Worm (Caenorhabditis elegans) whole organism, L2 larva: Measurements from ENCODE around the gene C05B5.8.

Experiments used
- R02D3.7 ChIP-seq: fragments of 150-350 bp; optimal IDR thresholded peaks from 2 replicates; lab custom pipeline; 2014; ENCODE audit warnings: missing biosample characterization, missing genetic modification characterization
- Y55F3AM.14 ChIP-seq: fragments of 200-800 bp; sonication (Bioruptor generic); optimal IDR thresholded peaks from 2 replicates; lab custom pipeline; 2018; ENCODE audit warnings: mild to moderate bottlenecking, missing genetic modification characterization, missing compliant biosample characterization
- ZK546.5 ChIP-seq: sonication (generic microtip); optimal IDR thresholded peaks from 2 replicates; lab custom pipeline; 2017; ENCODE audit warnings: missing biosample characterization, missing genetic modification characterization
- alr-1 ChIP-seq: fragments of 150-350 bp; optimal IDR thresholded peaks from 2 replicates; lab custom pipeline; 2014; ENCODE audit warnings: missing biosample characterization, missing genetic modification characterization
- aly-2 ChIP-seq: fragments of 150-350 bp; optimal IDR thresholded peaks from 2 replicates; lab custom pipeline; 2014; ENCODE audit warnings: missing biosample characterization, missing genetic modification characterization
- blmp-1 ChIP-seq: sonication (generic microtip); optimal IDR thresholded peaks from 2 replicates; lab custom pipeline; 2017; ENCODE audit warnings: missing genetic modification characterization, mild to moderate bottlenecking, missing compliant biosample characterization, antibody characterized with exemption, moderate library complexity; ENCODE audit not compliant: insufficient read depth
- ceh-82 ChIP-seq: fragments of 150-350 bp; optimal IDR thresholded peaks from 2 replicates; lab custom pipeline; 2014; ENCODE audit warnings: missing biosample characterization, missing genetic modification characterization
- crh-2 ChIP-seq: sonication (generic microtip); optimal IDR thresholded peaks from 2 replicates; lab custom pipeline; 2017; ENCODE audit warnings: missing biosample characterization, missing genetic modification characterization
- egl-27 ChIP-seq: sonication (generic microtip); optimal IDR thresholded peaks from 3 replicates; lab custom pipeline; 2017; ENCODE audit warnings: missing biosample characterization, missing genetic modification reagents, missing genetic modification characterization
- elt-1 ChIP-seq: fragments of 150-350 bp; optimal IDR thresholded peaks from 2 replicates; lab custom pipeline; 2014; ENCODE audit warnings: missing biosample characterization, missing genetic modification characterization
- elt-3 ChIP-seq: sonication (generic microtip); optimal IDR thresholded peaks from 2 replicates; lab custom pipeline; 2017; ENCODE audit warnings: missing biosample characterization, missing genetic modification characterization
- fos-1 ChIP-seq: fragments of 150-350 bp; optimal IDR thresholded peaks from 2 replicates; lab custom pipeline; 2014; ENCODE audit warnings: missing biosample characterization, missing genetic modification characterization
- gmeb-1 ChIP-seq: fragments of 150-350 bp; optimal IDR thresholded peaks from 2 replicates; lab custom pipeline; 2014; ENCODE audit warnings: missing biosample characterization, missing genetic modification characterization
- lin-39 ChIP-seq: fragments of 150-350 bp; optimal IDR thresholded peaks from 2 replicates; lab custom pipeline; 2014; ENCODE audit warnings: missing biosample characterization, missing genetic modification reagents, missing genetic modification characterization
- lsy-2 ChIP-seq, 2 experiments: fragments of 150-350 bp in 1 of 2; sonication (generic microtip) in 1 of 2; optimal IDR thresholded peaks; 2 replicates each; lab custom pipeline; 2014 to 2017; ENCODE audit warnings: missing biosample characterization in 2 of 2, missing genetic modification characterization in 2 of 2
- mab-5 ChIP-seq: fragments of 150-350 bp; optimal IDR thresholded peaks from 2 replicates; lab custom pipeline; 2014; ENCODE audit warnings: missing biosample characterization, missing genetic modification characterization
- mbf-1 ChIP-seq: sonication (generic microtip); optimal IDR thresholded peaks from 2 replicates; lab custom pipeline; 2017; ENCODE audit warnings: missing biosample characterization, missing genetic modification characterization
- mdl-1 ChIP-seq, 2 experiments: fragments of 150-350 bp in 1 of 2; sonication (generic microtip) in 1 of 2; optimal IDR thresholded peaks; 2 replicates each; lab custom pipeline; 2017; ENCODE audit warnings: missing biosample characterization in 2 of 2, missing genetic modification characterization in 2 of 2
- nhr-10 ChIP-seq: sonication (generic microtip); optimal IDR thresholded peaks from 2 replicates; lab custom pipeline; 2017; ENCODE audit warnings: missing biosample characterization, missing genetic modification characterization
- nhr-21 ChIP-seq: fragments of 150-350 bp; optimal IDR thresholded peaks from 2 replicates; lab custom pipeline; 2014; ENCODE audit warnings: missing biosample characterization, missing genetic modification characterization
- nhr-237 ChIP-seq: fragments of 150-350 bp; optimal IDR thresholded peaks from 2 replicates; lab custom pipeline; 2014; ENCODE audit warnings: missing biosample characterization, missing genetic modification characterization
- nhr-6 ChIP-seq: fragments of 150-350 bp; optimal IDR thresholded peaks from 2 replicates; lab custom pipeline; 2014; ENCODE audit warnings: missing biosample characterization, missing genetic modification characterization
- nhr-77 ChIP-seq: fragments of 150-350 bp; optimal IDR thresholded peaks from 2 replicates; lab custom pipeline; 2014; ENCODE audit warnings: missing biosample characterization, missing genetic modification characterization
- peb-1 ChIP-seq: fragments of 150-350 bp; optimal IDR thresholded peaks from 2 replicates; lab custom pipeline; 2014; ENCODE audit warnings: missing biosample characterization, missing genetic modification characterization
- sem-4 ChIP-seq: fragments of 150-350 bp; optimal IDR thresholded peaks from 2 replicates; lab custom pipeline; 2014; ENCODE audit warnings: missing biosample characterization, missing genetic modification reagents, missing genetic modification characterization
- skn-1 ChIP-seq: sonication (generic microtip); optimal IDR thresholded peaks from 2 replicates; lab custom pipeline; 2017; ENCODE audit warnings: missing biosample characterization, missing genetic modification characterization
- sma-3 ChIP-seq: sonication (generic microtip); optimal IDR thresholded peaks from 2 replicates; lab custom pipeline; 2016; ENCODE audit warnings: missing genetic modification reagents, missing genetic modification characterization, missing compliant biosample characterization
- sma-9 ChIP-seq, 2 experiments: fragments of 150-350 bp in 1 of 2; sonication (generic microtip) in 1 of 2; optimal IDR thresholded peaks; 2 replicates each; lab custom pipeline; 2014 to 2016; ENCODE audit warnings: missing genetic modification characterization in 2 of 2, mild to moderate bottlenecking in 1 of 2, missing biosample characterization in 1 of 2, missing compliant biosample characterization in 1 of 2, missing genetic modification reagents in 1 of 2, moderate library complexity in 1 of 2
- unc-39 ChIP-seq: fragments of 150-350 bp; optimal IDR thresholded peaks from 2 replicates; lab custom pipeline; 2014; ENCODE audit warnings: missing biosample characterization, missing genetic modification characterization
- unc-55 ChIP-seq: fragments of 150-350 bp; sonication (generic microtip); optimal IDR thresholded peaks from 3 replicates; lab custom pipeline; 2014; ENCODE audit warnings: missing biosample characterization, missing genetic modification reagents, missing genetic modification characterization
- unc-62 ChIP-seq: fragments of 150-350 bp; optimal IDR thresholded peaks from 2 replicates; lab custom pipeline; 2014; ENCODE audit warnings: missing biosample characterization, missing genetic modification reagents, missing genetic modification characterization
- zag-1 ChIP-seq: fragments of 150-350 bp; optimal IDR thresholded peaks from 2 replicates; lab custom pipeline; 2014; ENCODE audit warnings: missing biosample characterization, missing genetic modification characterization
- ztf-1 ChIP-seq: fragments of 200-800 bp; sonication (Bioruptor generic); conservative IDR thresholded peaks from 2 replicates; pipeline ENCODE4 v1.3.6; 2022; ENCODE audit warnings: missing genetic modification characterization, missing compliant biosample characterization
- ztf-11 ChIP-seq: sonication (generic microtip); optimal IDR thresholded peaks from 2 replicates; lab custom pipeline; 2017; ENCODE audit warnings: missing biosample characterization, missing genetic modification characterization
- ztf-4 ChIP-seq: fragments of 150-350 bp; optimal IDR thresholded peaks from 2 replicates; lab custom pipeline; 2014; ENCODE audit warnings: missing biosample characterization, missing genetic modification characterization

The C05B5.8 gene

ce11 chrIII:10001060-10001459 lies 5.5 kb downstream of the C05B5.8 start, which contains the start of gene C05B5.5:
C05B5.5 (plus strand) TSS chrIII:10001360.
- peak; percentile 31 for TF ChIP-seq fos-1 (tag; lab: Kevin White, UChicago)
- no peak for TF ChIP-seq peb-1 (tag; lab: Kevin White, UChicago)

DNA sequence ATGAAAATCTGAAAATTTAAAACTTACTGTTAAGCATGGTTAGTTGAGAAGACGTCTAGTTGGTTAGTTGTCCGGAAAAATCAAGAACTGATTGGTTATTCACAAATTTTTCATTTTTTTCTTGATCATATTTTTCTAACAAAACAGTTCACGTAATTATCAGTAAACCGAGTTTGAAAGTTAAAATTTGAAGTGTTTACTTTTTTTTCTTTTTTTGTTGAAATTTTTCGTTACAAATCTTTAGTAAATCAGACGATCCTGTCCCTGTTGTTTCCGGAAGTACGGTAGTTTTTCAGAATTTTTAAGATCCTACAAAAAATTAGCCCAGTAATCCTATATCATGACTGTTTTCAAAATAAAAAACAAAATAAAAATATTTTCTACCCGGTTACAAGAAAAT lies 6.2 kb downstream of the C05B5.8 start, which contains the start of gene C05B5.2:
C05B5.2 (minus strand) TSS at position 101 of the 400 bp plus-strand sequence.
- TF ChIP-seq fos-1 (tag; lab: Kevin White, UChicago) (no peak), mab-5 (no peak), mbf-1 (tag; lab: Kevin White, UChicago) (no peak), egl-27 (tag; lab: Kevin White, UChicago) (no peak), sma-3 (GFP tag; lab: Kevin White, UChicago) (no peak), ztf-4 (tag; lab: Kevin White, UChicago) (no peak), nhr-77 (tag; lab: Kevin White, UChicago) (no peak), ztf-11 (tag; lab: Kevin White, UChicago) (no peak), mdl-1 (tag; optimal IDR thresholded peaks at IDR 0.05; lab: Kevin White, UChicago) (no peak), peb-1 (tag; lab: Kevin White, UChicago) (no peak), crh-2 (tag; lab: Kevin White, UChicago) (no peak), nhr-6 (no peak), ZK546.5 (no peak), gmeb-1 (tag; lab: Kevin White, UChicago) (no peak), elt-1 (no peak), alr-1 (tag; lab: Kevin White, UChicago) (no peak), nhr-21 (tag; lab: Kevin White, UChicago) (no peak), elt-3 (tag; lab: Kevin White, UChicago) (no peak)

ce11 chrIII:9999235-9999634 lies 7.3 kb downstream of the C05B5.8 start, which contains the start of gene C05B5.17:
C05B5.17 (minus strand) TSS chrIII:9999335.
- TF ChIP-seq aly-2 (tag; lab: Kevin White, UChicago) (no peak), ztf-4 (tag; lab: Kevin White, UChicago) (no peak), sma-9 (GFP tag; optimal IDR thresholded peaks at IDR 0.05; lab: Kevin White, UChicago) (no peak), sma-9 (tag; optimal IDR thresholded peaks at IDR 0.05; lab: Kevin White, UChicago) (no peak), mab-5 (no peak), lin-39 (no peak), lsy-2 (tag; optimal IDR thresholded peaks at IDR 0.05; lab: Kevin White, UChicago) (no peak), elt-3 (tag; lab: Kevin White, UChicago) (no peak), zag-1 (no peak), nhr-237 (tag; lab: Kevin White, UChicago) (no peak), sma-3 (GFP tag; lab: Kevin White, UChicago) (no peak), R02D3.7 (tag; lab: Kevin White, UChicago) (no peak), unc-55 (GFP tag; lab: Kevin White, UChicago) (no peak), ztf-11 (tag; lab: Kevin White, UChicago) (no peak), unc-39 (tag; lab: Kevin White, UChicago) (no peak)
- TF ChIP-seq, all 48 proteins: peak for 0

DNA sequence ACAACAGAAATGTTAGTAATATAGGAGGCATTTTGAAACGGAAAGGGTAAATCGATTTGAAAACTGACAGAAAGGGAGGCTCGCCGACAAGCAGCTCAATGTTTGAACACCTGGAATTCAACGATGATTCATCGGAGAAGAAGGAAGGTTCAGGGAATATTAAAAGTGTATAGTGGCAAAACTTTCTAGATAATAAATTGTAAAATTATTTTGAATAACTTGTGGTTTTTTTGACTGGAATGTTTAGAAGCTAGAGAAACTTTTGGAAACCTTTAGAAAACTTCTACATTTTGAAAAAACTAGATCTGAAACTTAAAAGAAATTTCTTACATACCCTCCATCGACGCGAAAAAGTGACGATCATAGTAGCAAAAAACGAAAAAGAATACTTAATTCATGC lies 8.7 kb downstream of the C05B5.8 start, which contains the start of gene pqn-8:
pqn-8 (minus strand) TSS at position 101 of the 400 bp plus-strand sequence.
- TF ChIP-seq mdl-1 (tag; optimal IDR thresholded peaks at IDR 0.05; lab: Kevin White, UChicago): no peak
- no peak for TF ChIP-seq sma-3 (GFP tag; lab: Kevin White, UChicago)
- TF ChIP-seq unc-55 (GFP tag; lab: Kevin White, UChicago): no peak
- TF ChIP-seq blmp-1 (tag; lab: Kevin White, UChicago): no peak
- no peak for TF ChIP-seq peb-1 (tag; lab: Kevin White, UChicago)
- no peak for TF ChIP-seq lin-39
- no peak for TF ChIP-seq ztf-4 (tag; lab: Kevin White, UChicago)
- TF ChIP-seq ceh-82 (tag; lab: Kevin White, UChicago): no peak
- no peak for TF ChIP-seq zag-1
- no peak for TF ChIP-seq fos-1 (tag; lab: Kevin White, UChicago)

DNA sequence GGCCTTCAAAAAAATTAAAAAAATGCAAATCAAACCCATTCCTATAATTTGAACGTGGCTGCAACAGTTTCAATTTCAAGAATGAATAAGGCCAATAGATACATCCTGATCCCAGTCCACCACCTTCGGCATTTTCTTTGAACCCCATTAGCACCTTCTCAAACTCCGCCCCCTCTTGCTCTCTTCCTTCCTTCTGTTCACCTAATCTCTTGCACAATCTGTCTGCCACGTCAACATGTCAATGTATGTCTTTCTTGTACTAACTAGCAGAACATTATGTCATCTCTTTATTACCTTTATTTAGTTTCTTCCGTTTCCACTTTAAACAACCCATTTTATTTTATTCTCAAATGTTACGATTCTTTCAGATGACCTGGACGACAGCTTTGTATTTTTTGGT lies 13.0 kb downstream of the C05B5.8 start, which contains the start of gene C05B5.4:
C05B5.4 (plus strand) TSS at position 351 of the 400 bp plus-strand sequence.
- TF ChIP-seq unc-62 (GFP tag; lab: Kevin White, UChicago) (no peak), fos-1 (tag; lab: Kevin White, UChicago) (no peak), skn-1 (tag; lab: Kevin White, UChicago) (no peak), ZK546.5 (no peak), ztf-1 (no peak), blmp-1 (tag; lab: Kevin White, UChicago) (no peak), sma-3 (GFP tag; lab: Kevin White, UChicago) (no peak), Y55F3AM.14 (GFP tag; lab: Kevin White, UChicago) (no peak), nhr-77 (tag; lab: Kevin White, UChicago) (no peak), alr-1 (tag; lab: Kevin White, UChicago) (no peak), unc-39 (tag; lab: Kevin White, UChicago) (no peak), nhr-237 (tag; lab: Kevin White, UChicago) (no peak), sem-4 (no peak), nhr-10 (tag; lab: Kevin White, UChicago) (no peak), sma-9 (GFP tag; optimal IDR thresholded peaks at IDR 0.05; lab: Kevin White, UChicago) (no peak), sma-9 (tag; optimal IDR thresholded peaks at IDR 0.05; lab: Kevin White, UChicago) (no peak)
- TF ChIP-seq, all 48 proteins: peak for 0
